Fruit fly (Drosophila melanogaster): ENCODE results near the gene Fnta.

The Fnta gene

DNA sequence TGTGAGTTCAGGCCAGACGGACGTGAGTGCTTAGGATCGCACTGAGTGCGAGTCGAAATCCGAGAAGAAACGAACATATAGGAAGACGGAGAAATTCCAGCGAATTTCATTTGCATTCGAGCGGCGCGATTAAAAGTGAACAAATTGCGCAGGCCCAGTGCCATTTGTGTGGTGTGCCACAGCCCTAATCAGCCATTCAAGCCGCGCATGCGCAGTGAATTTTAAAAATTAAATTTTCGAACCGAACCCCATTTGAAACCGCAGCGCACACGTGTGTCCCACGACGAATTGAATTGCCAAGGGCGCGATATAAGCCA lies 17.5 kb downstream of the Fnta start:
- TF ChIP-seq CG15710 (tag; optimal IDR thresholded peaks at IDR 0.05) (no peak), fd96Ca (GFP tag; IDR thresholded peaks at IDR 0.05) (0 out of 3 replicates have a peak, but pooled peaks have one; percentile 9)

DNA sequence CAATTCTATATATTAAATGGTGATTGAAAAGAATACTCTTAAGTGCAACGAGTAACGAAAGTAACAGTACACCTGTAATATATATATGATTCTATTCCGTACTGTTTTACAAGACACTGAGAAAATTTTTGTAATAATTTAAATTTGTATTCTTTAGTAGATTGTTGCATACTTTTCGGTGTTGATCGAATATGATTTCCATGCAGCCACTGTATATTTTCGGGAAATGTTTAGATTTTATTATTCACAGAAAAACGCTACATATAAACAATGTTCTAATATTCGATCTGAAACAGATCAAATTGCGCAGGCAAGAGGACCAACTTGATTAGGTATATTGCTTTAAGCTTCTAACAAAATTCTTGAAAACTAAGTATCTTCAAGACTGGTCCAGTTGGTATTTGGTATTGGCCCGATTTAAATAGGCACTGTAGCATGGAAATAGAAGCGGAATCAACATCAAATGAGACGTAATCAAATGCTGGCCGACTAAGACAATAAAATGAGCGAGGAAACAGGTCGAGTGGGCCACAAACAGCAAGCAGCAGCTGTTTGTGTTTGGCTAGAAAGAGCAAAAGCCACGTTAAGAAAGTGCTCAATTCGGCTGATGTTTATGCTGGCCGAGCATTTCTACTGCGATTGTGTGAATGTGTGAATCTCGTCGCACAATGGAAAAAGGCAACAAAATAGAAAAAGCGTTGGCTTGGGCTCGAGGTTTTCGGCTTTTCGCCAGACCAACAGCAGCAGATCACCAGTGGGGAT lies 18.1 kb downstream of the Fnta start, which contains the start of gene CG15629:
CG15629 (plus strand) TSS at position 749 of the 762 bp plus-strand sequence.
- no peak for TF ChIP-seq Pif1A (GFP tag; optimal IDR thresholded peaks at IDR 0.05)
- TF ChIP-seq CG4496 (GFP tag; IDR thresholded peaks at IDR 0.05), result no peak

DNA sequence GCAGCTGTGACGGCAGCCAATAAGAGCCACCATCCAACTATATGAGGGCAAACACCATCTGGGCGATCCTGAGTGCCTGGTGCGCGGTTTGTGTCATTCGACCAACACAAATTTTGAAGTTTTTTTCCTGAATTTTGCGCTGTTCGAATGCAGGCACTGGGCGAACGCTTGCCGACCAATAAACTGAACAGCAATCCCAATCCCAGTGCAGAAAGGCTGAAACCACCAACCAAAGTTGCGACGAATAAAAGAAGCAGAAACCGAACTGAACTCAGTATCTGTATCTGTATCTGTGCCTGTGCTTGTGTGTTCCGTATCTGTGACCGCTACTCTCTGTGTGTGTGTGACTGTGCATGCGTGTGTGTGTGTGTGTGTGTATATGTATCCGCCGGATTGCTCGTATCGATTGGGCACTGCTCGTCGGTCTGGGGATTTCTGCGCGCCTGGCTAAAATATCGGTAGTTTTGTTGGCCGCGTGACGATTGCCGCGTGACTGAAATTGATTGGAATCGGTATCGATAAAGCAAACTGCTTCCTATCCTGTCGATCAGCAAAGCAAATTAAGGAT lies 18.9 kb downstream of the Fnta start:
- TF ChIP-seq CG14655 (GFP tag; optimal IDR thresholded peaks at IDR 0.05) (no peak), fd96Ca (GFP tag; IDR thresholded peaks at IDR 0.05) (peak; percentile 75; the same call in 2 of the 3 replicates), CG17806 (tag; optimal IDR thresholded peaks at IDR 0.05) (no peak), D1 (tag; optimal IDR thresholded peaks at IDR 0.05) (peak; percentile 12), CG8159 (tag; optimal IDR thresholded peaks at IDR 0.05) (no peak), CG4496 (GFP tag; IDR thresholded peaks at IDR 0.05) (peak; percentile 55; the same call in 1 of the 3 replicates), Pif1A (GFP tag; optimal IDR thresholded peaks at IDR 0.05) (no peak), EcR (GFP tag; optimal IDR thresholded peaks at IDR 0.05) (peak; percentile 89), Pif1B (GFP tag; optimal IDR thresholded peaks at IDR 0.05) (no peak), CG32121 (GFP tag; IDR thresholded peaks at IDR 0.05) (peak; percentile 65), CG10348 (GFP tag; IDR thresholded peaks at IDR 0.05) (no peak), rn (GFP tag; IDR thresholded peaks at IDR 0.05) (no peak), gl (tag; optimal IDR thresholded peaks at IDR 0.05) (peak; percentile 37), CG12605 (GFP tag; IDR thresholded peaks at IDR 0.05) (no peak), CG9948 (tag; optimal IDR thresholded peaks at IDR 0.05) (no peak), CG8301 (tag; optimal IDR thresholded peaks at IDR 0.05) (no peak), Ets98B (GFP tag; IDR thresholded peaks at IDR 0.05) (peak; percentile 73; the same call in 1 of the 2 replicates), CG15710 (tag; optimal IDR thresholded peaks at IDR 0.05) (no peak), CG34367 (tag; optimal IDR thresholded peaks at IDR 0.05) (no peak), Snoo (tag; optimal IDR thresholded peaks at IDR 0.05) (no peak), CG13204 (GFP tag; optimal IDR thresholded peaks at IDR 0.05) (peak; percentile 30)

DNA sequence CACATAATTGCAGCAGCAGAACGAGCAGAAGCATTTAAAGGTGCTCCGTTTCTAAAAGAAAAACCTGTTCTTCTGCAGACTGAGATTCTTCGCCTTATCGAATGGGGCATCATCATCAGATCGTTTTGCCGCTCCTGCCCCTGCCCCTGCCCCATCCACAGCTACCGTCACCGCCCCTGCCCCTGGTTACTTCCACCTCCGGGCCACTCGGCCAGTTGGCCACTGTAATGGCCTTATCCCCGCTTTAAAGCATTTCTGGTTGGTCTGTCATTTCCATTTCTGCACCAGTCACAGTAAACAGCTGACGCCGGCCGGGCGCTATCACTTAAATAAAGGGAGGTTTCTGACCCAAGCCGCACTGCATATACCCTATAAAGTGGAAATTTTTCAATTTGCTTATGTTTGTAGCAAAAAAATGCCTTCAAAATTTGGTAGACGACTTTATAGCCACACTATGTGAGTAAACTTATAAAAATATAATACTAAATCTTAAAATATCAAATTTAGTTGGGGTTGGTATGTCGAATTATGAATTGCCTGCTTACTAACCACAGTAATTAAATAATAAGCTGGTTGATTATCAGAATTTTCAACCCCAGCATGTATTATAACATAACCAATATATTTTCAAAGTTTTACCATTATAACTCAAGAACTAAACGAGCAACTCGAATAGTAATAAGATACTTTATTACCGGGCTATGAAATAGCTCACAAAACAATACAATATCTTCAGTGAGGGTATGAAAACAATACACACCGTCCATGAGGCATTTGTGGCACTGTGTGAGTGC lies 19.6 kb downstream of the Fnta start:
- no peak for TF ChIP-seq CG10348 (GFP tag; IDR thresholded peaks at IDR 0.05)
- peak; percentile 81 for TF ChIP-seq CG8159 (tag; optimal IDR thresholded peaks at IDR 0.05)
- peak; percentile 67 for TF ChIP-seq Snoo (tag; optimal IDR thresholded peaks at IDR 0.05)
- no peak for TF ChIP-seq gl (tag; optimal IDR thresholded peaks at IDR 0.05)
- TF ChIP-seq CG8301 (tag; optimal IDR thresholded peaks at IDR 0.05), result peak; percentile 62
- peak; percentile 55 for TF ChIP-seq Pif1A (GFP tag; optimal IDR thresholded peaks at IDR 0.05)
- TF ChIP-seq CG4496 (GFP tag; IDR thresholded peaks at IDR 0.05), result 0 out of 3 replicates have a peak, but pooled peaks have one; percentile 14
- peak; percentile 6 for TF ChIP-seq CG34367 (tag; optimal IDR thresholded peaks at IDR 0.05)
- TF ChIP-seq CG13204 (GFP tag; optimal IDR thresholded peaks at IDR 0.05), result peak; percentile 44
- peak; percentile 54 for TF ChIP-seq Pif1B (GFP tag; optimal IDR thresholded peaks at IDR 0.05)
- TF ChIP-seq fd96Ca (GFP tag; IDR thresholded peaks at IDR 0.05), result no peak
- TF ChIP-seq CG12605 (GFP tag; IDR thresholded peaks at IDR 0.05), result no peak
- no peak for TF ChIP-seq CG32121 (GFP tag; IDR thresholded peaks at IDR 0.05)
- TF ChIP-seq rn (GFP tag; IDR thresholded peaks at IDR 0.05), result no peak
- peak; percentile 61 for TF ChIP-seq EcR (GFP tag; optimal IDR thresholded peaks at IDR 0.05)
- peak; percentile 58 for TF ChIP-seq CG15710 (tag; optimal IDR thresholded peaks at IDR 0.05)
- TF ChIP-seq CG14655 (GFP tag; optimal IDR thresholded peaks at IDR 0.05), result peak; percentile 80
- TF ChIP-seq CG9948 (tag; optimal IDR thresholded peaks at IDR 0.05), result peak; percentile 56
- 0 out of 2 replicates have a peak, but pooled peaks have one; percentile 10 for TF ChIP-seq Ets98B (GFP tag; IDR thresholded peaks at IDR 0.05)
- no peak for TF ChIP-seq D1 (tag; optimal IDR thresholded peaks at IDR 0.05)
- TF ChIP-seq CG17806 (tag; optimal IDR thresholded peaks at IDR 0.05), result peak; percentile 10

DNA sequence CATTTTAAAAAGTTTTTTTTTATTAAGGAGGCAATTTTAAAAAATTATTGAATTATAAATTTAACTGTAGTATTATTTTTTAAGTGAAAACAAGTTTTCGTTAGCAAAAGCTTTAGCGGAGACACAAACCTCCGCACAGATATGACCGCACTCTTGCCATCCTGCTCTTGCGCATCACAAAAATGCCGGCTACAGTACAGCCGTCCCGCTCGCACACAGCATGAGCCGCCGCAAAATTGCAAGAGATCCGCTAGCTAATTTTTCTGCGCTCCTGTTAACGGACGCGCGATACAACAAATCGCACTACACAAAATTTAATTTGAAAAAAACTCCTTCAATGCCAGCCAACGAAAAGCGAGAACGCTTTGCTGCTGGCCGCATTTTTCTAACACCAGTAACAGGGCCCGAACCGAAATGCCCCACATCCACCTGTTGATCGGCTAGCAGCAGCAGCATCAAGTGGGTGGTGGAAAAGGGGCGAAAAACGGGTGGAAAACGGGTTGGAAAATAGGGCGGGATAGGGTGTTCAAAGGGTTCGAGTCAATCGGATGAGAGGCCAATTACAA lies 20.4 kb downstream of the Fnta start:
- no peak for TF ChIP-seq CG10348 (GFP tag; IDR thresholded peaks at IDR 0.05)
- peak; percentile 66 for TF ChIP-seq CG4496 (GFP tag; IDR thresholded peaks at IDR 0.05)
- TF ChIP-seq CG34367 (tag; optimal IDR thresholded peaks at IDR 0.05), result no peak
- no peak for TF ChIP-seq CG14655 (GFP tag; optimal IDR thresholded peaks at IDR 0.05)
- TF ChIP-seq CG8301 (tag; optimal IDR thresholded peaks at IDR 0.05), result no peak
- no peak for TF ChIP-seq EcR (GFP tag; optimal IDR thresholded peaks at IDR 0.05)
- TF ChIP-seq CG17806 (tag; optimal IDR thresholded peaks at IDR 0.05), result peak; percentile 10
- TF ChIP-seq fd96Ca (GFP tag; IDR thresholded peaks at IDR 0.05), result peak; percentile 43; the same call in 1 of the 3 replicates
- TF ChIP-seq gl (tag; optimal IDR thresholded peaks at IDR 0.05), result no peak
- TF ChIP-seq Ets98B (GFP tag; IDR thresholded peaks at IDR 0.05), result peak; percentile 64
- TF ChIP-seq CG12605 (GFP tag; IDR thresholded peaks at IDR 0.05), result peak; percentile 88
- no peak for TF ChIP-seq CG9948 (tag; optimal IDR thresholded peaks at IDR 0.05)
- TF ChIP-seq Pif1A (GFP tag; optimal IDR thresholded peaks at IDR 0.05), result peak; percentile 9
- no peak for TF ChIP-seq CG8159 (tag; optimal IDR thresholded peaks at IDR 0.05)
- TF ChIP-seq CG13204 (GFP tag; optimal IDR thresholded peaks at IDR 0.05), result no peak
- peak; percentile 46 for TF ChIP-seq Pif1B (GFP tag; optimal IDR thresholded peaks at IDR 0.05)
- TF ChIP-seq Snoo (tag; optimal IDR thresholded peaks at IDR 0.05), result peak; percentile 35
- no peak for TF ChIP-seq rn (GFP tag; IDR thresholded peaks at IDR 0.05)
- peak; percentile 32 for TF ChIP-seq CG15710 (tag; optimal IDR thresholded peaks at IDR 0.05)
- peak; percentile 69 for TF ChIP-seq D1 (tag; optimal IDR thresholded peaks at IDR 0.05)
- peak; percentile 51; the same call in 1 of the 2 replicates for TF ChIP-seq CG32121 (GFP tag; IDR thresholded peaks at IDR 0.05)
